Fruit fly (Drosophila melanogaster) whole organism, embryonic: Measurements from ENCODE around the gene apn.

Source experiments
- CG10565 ChIP-seq: fragments of 200-800 bp; sonication (Bioruptor generic); optimal IDR thresholded peaks from 3 replicates; lab custom pipeline; 2016; ENCODE audit warnings: missing biosample characterization, mild to moderate bottlenecking, missing genetic modification characterization
- CG1647 ChIP-seq: fragments of 200-800 bp; sonication (Bioruptor generic); optimal IDR thresholded peaks from 3 replicates; lab custom pipeline; 2016; ENCODE audit warnings: missing biosample characterization, missing genetic modification characterization
- CG31441 ChIP-seq: fragments of 200-800 bp; sonication (Bioruptor generic); IDR thresholded peaks from 2 replicates; pipeline ENCODE4 v1.3.6; 2022; ENCODE audit warnings: missing biosample characterization, missing genetic modification characterization
- CG8290 ChIP-seq, 3 experiments: fragments of 200-800 bp; sonication (Bioruptor generic); optimal IDR thresholded peaks; 2 replicates each; lab custom pipeline; 2016 to 2019; ENCODE audit warnings: missing biosample characterization in 3 of 3, missing genetic modification characterization in 3 of 3, mild to moderate bottlenecking in 2 of 3, moderate library complexity in 1 of 3
- CHES-1-like ChIP-seq: fragments of 200-800 bp; sonication (Bioruptor generic); optimal IDR thresholded peaks from 2 replicates; lab custom pipeline; 2016; ENCODE audit warnings: missing biosample characterization, missing genetic modification characterization
- Sox100B ChIP-seq: fragments of 200-800 bp; sonication (Bioruptor generic); optimal IDR thresholded peaks from 3 replicates; lab custom pipeline; 2018; ENCODE audit warnings: missing biosample characterization, mild to moderate bottlenecking, missing genetic modification characterization
- dpn ChIP-seq, 2 experiments: fragments of 200-800 bp; sonication (Bioruptor generic); optimal IDR thresholded peaks; 3 replicates each; lab custom pipeline; 2016; ENCODE audit warnings: missing biosample characterization in 2 of 2, missing genetic modification characterization in 2 of 2
- h ChIP-seq: fragments of >200 bp; optimal IDR thresholded peaks from 2 replicates; lab custom pipeline; 2017
- insv ChIP-seq, 2 experiments: fragments of 200-800 bp; sonication (Bioruptor generic); optimal IDR thresholded peaks; 3 replicates each; lab custom pipeline; 2016 to 2018; ENCODE audit warnings: missing biosample characterization in 2 of 2, missing genetic modification characterization in 2 of 2
- mam ChIP-seq: fragments of 200-800 bp; sonication (Bioruptor generic); optimal IDR thresholded peaks from 3 replicates; lab custom pipeline; 2016; ENCODE audit warnings: missing biosample characterization, missing genetic modification characterization
- prd ChIP-seq, 3 experiments: fragments of >200 bp in 2 of 3; fragments of 200-800 bp in 1 of 3; sonication (Bioruptor generic) in 1 of 3; optimal IDR thresholded peaks in 2 of 3; IDR thresholded peaks in 1 of 3; 2 replicates in 2 of 3; 3 replicates in 1 of 3; pipeline versions ENCODE4 v1.3.6 to Lab custom; 2017 to 2022; ENCODE audit warnings: missing biosample characterization in 1 of 3, missing genetic modification characterization in 1 of 3
- psq ChIP-seq: fragments of 200-800 bp; sonication (Bioruptor generic); optimal IDR thresholded peaks from 2 replicates; lab custom pipeline; 2017; ENCODE audit warnings: missing biosample characterization, missing genetic modification characterization

DNA sequence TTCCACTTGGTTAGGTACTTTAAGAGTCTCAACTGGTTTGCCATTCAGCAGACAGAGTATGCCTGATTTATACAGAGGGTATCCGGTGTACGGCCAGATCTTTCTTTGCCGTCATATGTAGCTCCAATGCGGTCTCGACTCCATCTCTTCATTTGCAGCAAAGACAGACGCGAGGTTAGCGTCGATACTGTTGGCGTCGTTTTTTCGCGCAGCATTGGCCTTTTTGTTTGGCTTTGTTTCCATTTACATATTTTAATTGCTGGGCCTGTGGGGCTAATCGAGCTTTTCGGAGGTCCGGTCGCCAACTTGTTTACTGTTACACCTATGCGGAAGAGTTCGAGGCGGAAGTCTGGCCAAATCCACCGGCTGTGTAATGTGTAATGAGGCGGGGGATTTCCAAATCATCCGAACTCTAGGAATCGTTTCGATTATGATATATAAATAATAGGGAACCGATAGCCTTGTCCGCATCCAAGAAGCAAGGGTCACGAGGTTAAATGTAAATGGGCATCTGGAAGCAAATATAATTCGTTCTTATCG, 14.3 kb downstream of the apn start:
- TF ChIP-seq insv (GFP tag; optimal IDR thresholded peaks at IDR 0.05; lab: Kevin White, UChicago): no peak
- TF ChIP-seq CG8290 (GFP tag; optimal IDR thresholded peaks at IDR 0.05; lab: Kevin White, UChicago): no peak
- TF ChIP-seq CG8290 (tag; optimal IDR thresholded peaks at IDR 0.05; lab: Kevin White, UChicago): no peak
- TF ChIP-seq CHES-1-like (GFP tag; lab: Kevin White, UChicago): no peak
- TF ChIP-seq h (lab: Kevin White, UChicago): no peak
- TF ChIP-seq CG31441: no peak
- no peak for TF ChIP-seq mam (GFP tag; lab: Kevin White, UChicago)
- TF ChIP-seq dpn (GFP tag; optimal IDR thresholded peaks at IDR 0.05; lab: Kevin White, UChicago): no peak
- no peak for TF ChIP-seq CG10565 (GFP tag; lab: Kevin White, UChicago)
- TF ChIP-seq prd (optimal IDR thresholded peaks at IDR 0.05; lab: Kevin White, UChicago): no peak
- TF ChIP-seq prd (GFP tag; IDR thresholded peaks at IDR 0.05; lab: Robert Waterston, UW): no peak
- no peak for TF ChIP-seq psq
- TF ChIP-seq Sox100B (GFP tag; lab: Kevin White, UChicago): no peak
- no peak for TF ChIP-seq CG1647 (GFP tag; lab: Kevin White, UChicago)
